Worm (Caenorhabditis elegans) whole organism, L1 larva: ENCODE results near the gene M01F1.9.
A peak's percentile ranks its signal among the peaks of the same experiment; 100 is the strongest.

Experiments
- C16A3.4 ChIP-seq: fragments of 150-350 bp; optimal IDR thresholded peaks from 2 replicates; lab custom pipeline; 2014; ENCODE audit warnings: missing biosample characterization, missing genetic modification characterization
- C34B4.2 ChIP-seq: sonication (generic microtip); optimal IDR thresholded peaks from 2 replicates; lab custom pipeline; 2017; ENCODE audit warnings: mild to moderate bottlenecking, missing genetic modification characterization, missing compliant biosample characterization
- F16B12.6 ChIP-seq: fragments of 150-350 bp; optimal IDR thresholded peaks from 2 replicates; lab custom pipeline; 2014; ENCODE audit warnings: missing biosample characterization, missing genetic modification characterization
- aha-1 ChIP-seq: fragments of 150-350 bp; optimal IDR thresholded peaks from 2 replicates; lab custom pipeline; 2014; ENCODE audit warnings: missing biosample characterization, missing genetic modification characterization
- ceh-8 ChIP-seq: fragments of 200-800 bp; sonication (Bioruptor generic); optimal IDR thresholded peaks from 2 replicates; lab custom pipeline; 2018; ENCODE audit warnings: mild to moderate bottlenecking, missing genetic modification characterization, moderate library complexity, missing compliant biosample characterization
- ceh-88 ChIP-seq: fragments of 200-800 bp; sonication (Bioruptor generic); IDR thresholded peaks from 2 replicates; pipeline ENCODE4 v1.3.6; 2022; ENCODE audit warnings: missing genetic modification characterization, missing compliant biosample characterization
- ceh-90 ChIP-seq: sonication (generic microtip); optimal IDR thresholded peaks from 2 replicates; lab custom pipeline; 2016; ENCODE audit warnings: missing genetic modification characterization, missing compliant biosample characterization
- dpl-1 ChIP-seq, 3 experiments: fragments of 150-350 bp in 2 of 3; sonication (generic microtip) in 1 of 3; optimal IDR thresholded peaks; 2 replicates each; lab custom pipeline; 2014 to 2017; ENCODE audit warnings: missing biosample characterization in 3 of 3, missing genetic modification characterization in 3 of 3, missing genetic modification reagents in 3 of 3
- dsc-1 ChIP-seq: sonication (generic microtip); optimal IDR thresholded peaks from 2 replicates; lab custom pipeline; 2016; ENCODE audit warnings: mild to moderate bottlenecking, missing genetic modification characterization, missing compliant biosample characterization
- efl-1 ChIP-seq, 4 experiments: fragments of 150-350 bp; optimal IDR thresholded peaks in 3 of 4; peaks in 1 of 4; 1 replicate in 1 of 4; 2 replicates in 3 of 4; lab custom pipeline; 2014; ENCODE audit warnings: missing biosample characterization in 2 of 4, missing genetic modification characterization in 2 of 4, missing genetic modification reagents in 2 of 4
- efl-3 ChIP-seq: fragments of 200-800 bp; sonication (Bioruptor generic); optimal IDR thresholded peaks from 2 replicates; lab custom pipeline; 2018; ENCODE audit warnings: mild to moderate bottlenecking, missing genetic modification characterization, missing compliant biosample characterization
- egl-27 ChIP-seq, 2 experiments: fragments of 150-350 bp in 1 of 2; sonication (generic microtip); optimal IDR thresholded peaks; 3 replicates each; lab custom pipeline; 2017 to 2018; ENCODE audit warnings: missing biosample characterization in 2 of 2, missing genetic modification characterization in 2 of 2, missing genetic modification reagents in 2 of 2
- elt-2 ChIP-seq: sonication (generic microtip); optimal IDR thresholded peaks from 2 replicates; lab custom pipeline; 2016; ENCODE audit warnings: missing genetic modification characterization, mild to moderate bottlenecking, inconsistent platforms, missing compliant biosample characterization, missing genetic modification reagents
- elt-3 ChIP-seq, 6 experiments: fragments of 150-350 bp in 1 of 6; sonication (generic microtip); optimal IDR thresholded peaks; 2 replicates each; lab custom pipeline; 2017 to 2018; ENCODE audit warnings: missing biosample characterization in 6 of 6, missing genetic modification characterization in 6 of 6, inconsistent platforms in 1 of 6
- ets-5 ChIP-seq: fragments of 200-800 bp; sonication (Bioruptor generic); IDR thresholded peaks from 2 replicates; pipeline ENCODE4 v1.3.6; 2022; ENCODE audit warnings: missing genetic modification characterization, missing compliant biosample characterization
- fkh-8 ChIP-seq: sonication (generic microtip); optimal IDR thresholded peaks from 2 replicates; lab custom pipeline; 2016; ENCODE audit warnings: mild to moderate bottlenecking, missing genetic modification characterization, missing compliant biosample characterization
- hpl-2 ChIP-seq: fragments of 150-350 bp; optimal IDR thresholded peaks from 2 replicates; lab custom pipeline; 2014; ENCODE audit warnings: missing biosample characterization, missing genetic modification reagents, missing genetic modification characterization
- irx-1 ChIP-seq: sonication (generic microtip); optimal IDR thresholded peaks from 2 replicates; lab custom pipeline; 2016; ENCODE audit warnings: missing genetic modification characterization, missing compliant biosample characterization
- isw-1 ChIP-seq: fragments of 200-800 bp; sonication (Bioruptor generic); IDR thresholded peaks from 2 replicates; pipeline ENCODE4 v1.3.6; 2022; ENCODE audit warnings: missing genetic modification characterization, missing compliant biosample characterization
- jun-1 ChIP-seq: fragments of 150-350 bp; optimal IDR thresholded peaks from 2 replicates; lab custom pipeline; 2014; ENCODE audit warnings: missing biosample characterization, missing genetic modification reagents, missing genetic modification characterization
- lin-13 ChIP-seq: fragments of 150-350 bp; optimal IDR thresholded peaks from 2 replicates; lab custom pipeline; 2014; ENCODE audit warnings: missing biosample characterization, missing genetic modification reagents, missing genetic modification characterization
- lin-15B ChIP-seq: fragments of 150-350 bp; sonication (generic microtip); optimal IDR thresholded peaks from 3 replicates; lab custom pipeline; 2014; ENCODE audit warnings: missing biosample characterization, missing genetic modification characterization
- lsy-2 ChIP-seq, 2 experiments: fragments of 150-350 bp; optimal IDR thresholded peaks; 2 replicates each; lab custom pipeline; 2014; ENCODE audit warnings: missing biosample characterization in 2 of 2, missing genetic modification characterization in 2 of 2
- mab-9 ChIP-seq: fragments of 200-800 bp; sonication (Bioruptor generic); IDR thresholded peaks from 2 replicates; pipeline ENCODE4 v1.3.6; 2022; ENCODE audit warnings: missing genetic modification reagents, missing genetic modification characterization, missing compliant biosample characterization
- mdl-1 ChIP-seq, 2 experiments: fragments of 150-350 bp; optimal IDR thresholded peaks; 2 replicates each; lab custom pipeline; 2014 to 2017; ENCODE audit warnings: missing biosample characterization in 2 of 2, missing genetic modification characterization in 2 of 2, inconsistent platforms in 1 of 2
- nhr-11 ChIP-seq: fragments of 150-350 bp; optimal IDR thresholded peaks from 2 replicates; lab custom pipeline; 2014; ENCODE audit warnings: missing biosample characterization, missing genetic modification characterization
- nhr-19 ChIP-seq: fragments of 200-800 bp; sonication (Bioruptor generic); conservative IDR thresholded peaks from 2 replicates; pipeline ENCODE4 v1.3.6; 2022; ENCODE audit warnings: missing genetic modification characterization, missing compliant biosample characterization
- nhr-20 ChIP-seq: sonication (generic microtip); optimal IDR thresholded peaks from 2 replicates; lab custom pipeline; 2016; ENCODE audit warnings: mild to moderate bottlenecking, missing genetic modification characterization, missing compliant biosample characterization
- nhr-237 ChIP-seq: fragments of 150-350 bp; optimal IDR thresholded peaks from 2 replicates; lab custom pipeline; 2014; ENCODE audit warnings: missing biosample characterization, missing genetic modification characterization
- nhr-76 ChIP-seq: sonication (generic microtip); optimal IDR thresholded peaks from 2 replicates; lab custom pipeline; 2017; ENCODE audit warnings: missing biosample characterization, missing genetic modification characterization
- nhr-84 ChIP-seq: sonication (generic microtip); optimal IDR thresholded peaks from 2 replicates; lab custom pipeline; 2017; ENCODE audit warnings: missing biosample characterization, missing genetic modification characterization
- nhr-85 ChIP-seq: sonication (generic microtip); peaks from one replicate; lab custom pipeline; 2016; ENCODE audit warnings: missing genetic modification characterization, inconsistent platforms, missing compliant biosample characterization
- nhr-90 ChIP-seq: sonication (generic microtip); optimal IDR thresholded peaks from 2 replicates; lab custom pipeline; 2016; ENCODE audit warnings: mild to moderate bottlenecking, missing genetic modification characterization, missing compliant biosample characterization; ENCODE audit not compliant: poor library complexity
- pag-3 ChIP-seq: sonication (generic microtip); optimal IDR thresholded peaks from 2 replicates; lab custom pipeline; 2017; ENCODE audit warnings: missing genetic modification characterization, mild to moderate bottlenecking, missing compliant biosample characterization, antibody characterized with exemption, borderline replicate concordance; ENCODE audit not compliant: insufficient read depth
- snpc-4 ChIP-seq: fragments of 150-350 bp; optimal IDR thresholded peaks from 2 replicates; lab custom pipeline; 2014; ENCODE audit warnings: missing biosample characterization, missing genetic modification characterization
- sup-37 ChIP-seq: fragments of 200-800 bp; sonication (Bioruptor generic); optimal IDR thresholded peaks from 2 replicates; lab custom pipeline; 2018; ENCODE audit warnings: mild to moderate bottlenecking, missing genetic modification characterization, missing compliant biosample characterization
- tlp-1 ChIP-seq: fragments of 150-350 bp; optimal IDR thresholded peaks from 2 replicates; lab custom pipeline; 2014; ENCODE audit warnings: missing biosample characterization, missing genetic modification characterization
- unc-62 ChIP-seq: fragments of 150-350 bp; optimal IDR thresholded peaks from 2 replicates; lab custom pipeline; 2014; ENCODE audit warnings: missing biosample characterization, missing genetic modification reagents, missing genetic modification characterization
- xbp-1 ChIP-seq: sonication (generic microtip); optimal IDR thresholded peaks from 2 replicates; lab custom pipeline; 2016; ENCODE audit warnings: missing genetic modification characterization, missing compliant biosample characterization

The M01F1.9 gene

DNA sequence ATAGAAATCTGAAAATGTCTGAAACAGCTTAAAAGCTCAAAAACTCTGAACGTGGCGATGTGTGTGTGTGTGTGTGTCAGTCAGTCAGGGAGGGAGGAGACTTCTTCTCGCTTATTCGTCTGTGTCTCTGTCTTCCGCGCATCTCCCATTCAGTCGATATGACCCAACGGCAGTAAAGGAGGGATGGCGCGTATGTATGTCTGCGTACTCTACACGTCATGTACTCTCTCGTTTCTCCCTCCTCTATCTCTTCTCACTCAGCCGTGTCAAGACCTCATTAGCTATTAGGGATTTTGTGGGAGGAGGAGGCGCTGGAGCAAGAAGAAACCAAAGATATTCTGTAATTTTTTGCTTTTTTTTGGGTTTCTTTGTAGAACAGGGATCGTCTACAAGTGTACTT is 33.2 kb upstream of the M01F1.9 start (continued):
- TF ChIP-seq lin-15B (tag; lab: Kevin White, UChicago) (no peak), elt-3 (tag; optimal IDR thresholded peaks at IDR 0.05; lab: Kevin White, UChicago) (no peak), mab-9 (GFP tag; lab: Robert Waterston, UW) (no peak), nhr-76 (tag; lab: Kevin White, UChicago) (no peak), tlp-1 (tag; lab: Kevin White, UChicago) (no peak), irx-1 (tag; lab: Kevin White, UChicago) (no peak), efl-3 (GFP tag; lab: Kevin White, UChicago) (no peak), ets-5 (GFP tag; lab: Robert Waterston, UW) (no peak), xbp-1 (tag; lab: Kevin White, UChicago) (peak; percentile 58), aha-1 (tag; lab: Kevin White, UChicago) (no peak), isw-1 (peak; percentile 39; the same call in 1 of the 2 replicates), egl-27 (tag; optimal IDR thresholded peaks at IDR 0.05; lab: Kevin White, UChicago) (peak; percentile 8 to 34), nhr-19 (no peak; the same call in 1 of the 2 replicates), dpl-1 (GFP tag; optimal IDR thresholded peaks at IDR 0.05; lab: Kevin White, UChicago) (peak; percentile 5 to 52 (median 21)), nhr-11 (tag; lab: Kevin White, UChicago) (no peak), fkh-8 (tag; lab: Kevin White, UChicago) (peak; percentile 76), F16B12.6 (tag; lab: Kevin White, UChicago) (peak; percentile 18), ceh-88 (no peak; the same call in 1 of the 2 replicates), snpc-4 (tag; lab: Kevin White, UChicago) (no peak), nhr-237 (no peak), ceh-8 (GFP tag; lab: Kevin White, UChicago) (peak; percentile 25), unc-62 (GFP tag; lab: Kevin White, UChicago) (no peak), sup-37 (no peak), lsy-2 (tag; optimal IDR thresholded peaks at IDR 0.05; lab: Kevin White, UChicago) (peak; percentile 61 to 77), mdl-1 (tag; optimal IDR thresholded peaks at IDR 0.05; lab: Kevin White, UChicago) (peak in 1 of 2 experiments; percentile 41), efl-1 (optimal IDR thresholded peaks at IDR 0.05; lab: Kevin White, UChicago) (peak; percentile 60 to 76), efl-1 (GFP tag; optimal IDR thresholded peaks at IDR 0.05 in 1 of 2; lab: Kevin White, UChicago) (peak; percentile 12 to 78), nhr-84 (tag; lab: Kevin White, UChicago) (no peak), C34B4.2 (tag; lab: Kevin White, UChicago) (no peak), nhr-90 (tag; lab: Kevin White, UChicago) (no peak), jun-1 (tag; lab: Kevin White, UChicago) (peak; percentile 43), ceh-90 (tag; lab: Kevin White, UChicago) (no peak), dsc-1 (tag; lab: Kevin White, UChicago) (peak; percentile 47), pag-3 (no peak)

DNA sequence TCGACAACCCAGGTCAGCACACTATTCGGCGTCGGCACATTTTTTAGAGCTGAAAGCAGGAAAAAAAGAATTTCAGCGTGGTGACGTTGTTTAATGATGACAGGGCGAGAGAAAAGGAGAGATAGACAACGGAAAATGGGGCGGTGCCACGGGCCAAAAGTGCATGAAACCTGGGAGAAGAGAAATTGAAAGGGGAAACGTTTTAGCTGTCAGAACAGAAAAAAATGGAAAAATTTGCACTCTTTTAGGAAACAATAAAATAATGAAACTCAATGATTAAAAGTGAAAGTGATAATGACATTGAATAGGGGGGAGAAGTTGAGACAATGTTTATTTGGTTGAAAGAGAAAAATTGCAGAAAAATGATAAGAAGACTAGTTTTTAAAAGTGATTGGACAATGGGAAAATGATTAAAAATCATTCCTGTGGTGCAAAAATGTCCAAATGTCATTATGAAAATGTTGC is 30.9 kb upstream of the M01F1.9 start, which contains the start of gene pitp-1:
pitp-1 (minus strand) TSS at position 51 of the 465 bp plus-strand sequence.
- no peak for TF ChIP-seq pag-3
- no peak for TF ChIP-seq jun-1 (tag; lab: Kevin White, UChicago)
- TF ChIP-seq lin-15B (tag; lab: Kevin White, UChicago) = no peak
- TF ChIP-seq hpl-2 (GFP tag; lab: Kevin White, UChicago) = no peak
- TF ChIP-seq elt-3 (tag; optimal IDR thresholded peaks at IDR 0.05; lab: Kevin White, UChicago) = no peak
- TF ChIP-seq nhr-20 (tag; lab: Kevin White, UChicago) = no peak
- TF ChIP-seq elt-2 (tag; lab: Kevin White, UChicago) = peak; percentile 12
- no peak for TF ChIP-seq mab-9 (GFP tag; lab: Robert Waterston, UW)
- TF ChIP-seq efl-1 (optimal IDR thresholded peaks at IDR 0.05; lab: Kevin White, UChicago) = no peak
- peak in 1 of 2 experiments; percentile 65 for TF ChIP-seq efl-1 (GFP tag; optimal IDR thresholded peaks at IDR 0.05 in 1 of 2; lab: Kevin White, UChicago)
- peak; percentile 38 for TF ChIP-seq nhr-85 (tag; lab: Kevin White, UChicago)
- TF ChIP-seq nhr-76 (tag; lab: Kevin White, UChicago) = no peak
- TF ChIP-seq C16A3.4 = no peak
- TF ChIP-seq lin-13 (GFP tag; lab: Kevin White, UChicago) = no peak
